Fruit fly (Drosophila melanogaster): Measurements from ENCODE around the gene MFS3.

DNA sequence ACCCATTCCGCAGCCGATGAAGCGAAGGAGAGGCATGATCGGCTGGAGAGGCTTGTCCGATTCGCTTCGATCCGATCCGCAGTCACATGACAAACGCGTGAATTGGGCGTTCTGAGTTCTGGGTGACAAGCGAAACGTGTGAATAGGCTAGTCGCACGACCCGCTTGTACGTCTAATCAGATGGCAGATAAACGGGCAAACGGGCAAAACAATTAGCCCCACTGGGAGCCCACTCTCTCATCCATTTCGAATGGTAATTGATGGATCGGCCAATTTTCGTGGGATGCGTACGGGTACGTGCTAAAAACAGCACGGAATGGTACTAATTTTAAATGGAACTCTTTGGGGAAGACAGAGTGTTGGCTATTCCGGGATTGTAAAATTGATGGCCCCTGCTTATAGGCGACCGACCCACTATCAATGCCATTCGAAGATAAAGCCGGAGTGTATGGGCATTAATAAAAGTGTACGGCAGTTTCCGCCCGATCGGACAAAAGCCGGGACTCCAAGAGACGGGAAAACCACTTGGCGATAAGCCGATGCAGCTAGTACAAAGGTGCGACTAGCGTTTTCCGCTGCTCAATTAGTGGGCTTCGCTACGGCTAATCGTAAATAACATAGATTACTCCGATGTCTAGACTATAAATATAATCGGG lies 15.4 kb upstream of the MFS3 start:
- no peak for TF ChIP-seq CG8301 (tag; optimal IDR thresholded peaks at IDR 0.05)
- no peak for TF ChIP-seq rn (GFP tag; IDR thresholded peaks at IDR 0.05)

Data from whole organism, pupa.